Fruit fly (Drosophila melanogaster): ENCODE data around the gene CG44836.

- TF ChIP-seq CG7045 (GFP tag; optimal IDR thresholded peaks at IDR 0.05) (no peak), CG33017 (tag; optimal IDR thresholded peaks at IDR 0.05) (no peak), CG11617 (GFP tag; optimal IDR thresholded peaks at IDR 0.05) (no peak), kay (GFP tag; ENCODE audit: borderline replicate concordance) (no peak), CG12768 (GFP tag; optimal IDR thresholded peaks at IDR 0.05) (no peak), bab1 (GFP tag; optimal IDR thresholded peaks at IDR 0.05) (no peak)
These were observed 35.9 kb downstream of the CG44836 start for dm6 chr3L:16364182-16364581.

All from whole organism, adult.